Worm (Caenorhabditis elegans): ENCODE measurements around the gene T07D1.3.

- TF ChIP-seq R02D3.7 (tag; optimal IDR thresholded peaks at IDR 0.05), result no peak
- TF ChIP-seq lsy-2 (tag; optimal IDR thresholded peaks at IDR 0.05), result no peak
- TF ChIP-seq lir-3 (tag; optimal IDR thresholded peaks at IDR 0.05), result no peak
- no peak for TF ChIP-seq pha-4 (GFP tag; IDR thresholded peaks at IDR 0.05)
- TF ChIP-seq pha-4 (tag; optimal IDR thresholded peaks at IDR 0.05), result no peak
- no peak for TF ChIP-seq zag-1 (tag; optimal IDR thresholded peaks at IDR 0.05)
- TF ChIP-seq madf-5 (GFP tag; IDR thresholded peaks at IDR 0.05), result no peak
- TF ChIP-seq snpc-4 (tag; optimal IDR thresholded peaks at IDR 0.05), result no peak
- TF ChIP-seq mes-2 (tag; optimal IDR thresholded peaks at IDR 0.05; ENCODE audit: poor library complexity, severe bottlenecking), result no peak
- no peak for TF ChIP-seq dve-1 (tag; optimal IDR thresholded peaks at IDR 0.05; ENCODE audit: insufficient read depth)
- no peak for TF ChIP-seq nhr-48 (tag; optimal IDR thresholded peaks at IDR 0.05)
- TF ChIP-seq ztf-7 (tag; optimal IDR thresholded peaks at IDR 0.05), result no peak
- no peak for TF ChIP-seq daf-19 (GFP tag; conservative IDR thresholded peaks at IDR 0.05)
Measured at ce11 chrX:2471303-2471702, 28.1 kb upstream of the T07D1.3 start, which contains the start of gene R04B3.1.

Measured in whole organism, L4 larva.